Fruit fly (Drosophila melanogaster) whole organism, embryonic: Measurements from ENCODE around the gene CG43156.

ENCODE experiments used
- Ada2b ChIP-seq: fragments of 200-800 bp; sonication (Bioruptor generic); IDR thresholded peaks from 2 replicates; pipeline ENCODE4 v1.3.6; 2022; ENCODE audit warnings: missing biosample characterization, missing genetic modification characterization
- CG11398 ChIP-seq: fragments of 200-800 bp; sonication (Bioruptor generic); optimal IDR thresholded peaks from 2 replicates; lab custom pipeline; 2016; ENCODE audit warnings: missing biosample characterization, missing genetic modification characterization
- CG12391 ChIP-seq: fragments of 200-800 bp; sonication (Bioruptor generic); optimal IDR thresholded peaks from 3 replicates; lab custom pipeline; 2018; ENCODE audit warnings: missing biosample characterization, mild to moderate bottlenecking, missing genetic modification characterization, moderate library complexity
- CG12659 ChIP-seq: fragments of 200-800 bp; sonication (Bioruptor generic); optimal IDR thresholded peaks from 3 replicates; lab custom pipeline; 2017; ENCODE audit warnings: mild to moderate bottlenecking, missing biosample characterization, missing genetic modification reagents, missing genetic modification characterization
- CG14965 ChIP-seq: fragments of 200-800 bp; sonication (Bioruptor generic); optimal IDR thresholded peaks from 2 replicates; lab custom pipeline; 2016; ENCODE audit warnings: missing biosample characterization, missing genetic modification characterization, borderline replicate concordance
- CG16779 ChIP-seq: fragments of 200-800 bp; sonication (Bioruptor generic); IDR thresholded peaks from 2 replicates; pipeline ENCODE4 v1.3.6; 2022; ENCODE audit warnings: missing biosample characterization, missing genetic modification characterization
- CG2712 ChIP-seq: fragments of 200-800 bp; optimal IDR thresholded peaks from 3 replicates; lab custom pipeline; 2019; ENCODE audit warnings: missing biosample characterization, mild to moderate bottlenecking, missing genetic modification characterization, moderate library complexity
- CG30403 ChIP-seq: fragments of 200-800 bp; sonication (Bioruptor generic); optimal IDR thresholded peaks from 3 replicates; lab custom pipeline; 2016; ENCODE audit warnings: missing biosample characterization, missing genetic modification characterization
- CG43689 ChIP-seq: fragments of 200-800 bp; sonication (Bioruptor generic); IDR thresholded peaks from 2 replicates; pipeline ENCODE4 v1.3.6; 2022; ENCODE audit warnings: missing biosample characterization, missing genetic modification characterization
- CG5180 ChIP-seq: fragments of 200-800 bp; sonication (Bioruptor generic); optimal IDR thresholded peaks from 3 replicates; lab custom pipeline; 2017; ENCODE audit warnings: missing biosample characterization, missing genetic modification characterization, mild to moderate bottlenecking, moderate library complexity, missing genetic modification reagents
- CG6689 ChIP-seq: fragments of 200-800 bp; sonication (Bioruptor generic); IDR thresholded peaks from 2 replicates; pipeline ENCODE4 v1.3.6; 2022; ENCODE audit warnings: missing biosample characterization, missing genetic modification characterization
- CG7928 ChIP-seq: fragments of 200-800 bp; sonication (Bioruptor generic); optimal IDR thresholded peaks from 2 replicates; lab custom pipeline; 2017; ENCODE audit warnings: missing biosample characterization, mild to moderate bottlenecking, missing genetic modification characterization
- CG9215 ChIP-seq: fragments of 200-800 bp; sonication (Bioruptor generic); IDR thresholded peaks from 2 replicates; pipeline ENCODE4 v1.3.6; 2022; ENCODE audit warnings: missing biosample characterization, missing genetic modification characterization
- Camta ChIP-seq: fragments of 200-800 bp; sonication (Bioruptor generic); optimal IDR thresholded peaks from 2 replicates; lab custom pipeline; 2016; ENCODE audit warnings: missing biosample characterization, missing genetic modification characterization
- Chrac-16 ChIP-seq: fragments of 200-800 bp; sonication (Bioruptor generic); optimal IDR thresholded peaks from 3 replicates; lab custom pipeline; 2016; ENCODE audit warnings: missing biosample characterization, missing genetic modification characterization
- D19A ChIP-seq: fragments of 200-800 bp; optimal IDR thresholded peaks from 3 replicates; lab custom pipeline; 2019; ENCODE audit warnings: missing biosample characterization, mild to moderate bottlenecking, missing genetic modification characterization, moderate library complexity
- ERR ChIP-seq: fragments of 200-800 bp; sonication (Bioruptor generic); optimal IDR thresholded peaks from 2 replicates; lab custom pipeline; 2016; ENCODE audit warnings: missing biosample characterization, missing genetic modification characterization
- Gug ChIP-seq: fragments of 200-800 bp; sonication (Bioruptor generic); IDR thresholded peaks from 4 replicates; pipeline ENCODE4 v1.3.6; 2022; ENCODE audit warnings: missing biosample characterization, missing genetic modification characterization
- MTF-1 ChIP-seq: fragments of 200-800 bp; sonication (Bioruptor generic); optimal IDR thresholded peaks from 2 replicates; lab custom pipeline; 2018; ENCODE audit warnings: missing biosample characterization, mild to moderate bottlenecking, missing genetic modification characterization, borderline replicate concordance
- NfI ChIP-seq: fragments of 200-800 bp; sonication (Bioruptor generic); optimal IDR thresholded peaks from 3 replicates; lab custom pipeline; 2018; ENCODE audit warnings: missing biosample characterization, mild to moderate bottlenecking, missing genetic modification characterization, moderate library complexity
- Tbp ChIP-seq: fragments of >200 bp; optimal IDR thresholded peaks from 2 replicates; lab custom pipeline; 2018; ENCODE audit warnings: missing biosample characterization, missing genetic modification characterization
- ato ChIP-seq: fragments of 200-800 bp; sonication (Bioruptor generic); IDR thresholded peaks from 2 replicates; pipeline ENCODE4 v1.3.6; 2022; ENCODE audit warnings: missing biosample characterization, missing genetic modification characterization; ENCODE audit not compliant: partially characterized antibody
- az2 ChIP-seq: fragments of 200-800 bp; sonication (Bioruptor generic); optimal IDR thresholded peaks from 3 replicates; lab custom pipeline; 2016; ENCODE audit warnings: missing biosample characterization, missing genetic modification characterization
- bigmax ChIP-seq: fragments of 200-800 bp; sonication (Bioruptor generic); optimal IDR thresholded peaks from 2 replicates; lab custom pipeline; 2018; ENCODE audit warnings: missing biosample characterization, mild to moderate bottlenecking, missing genetic modification characterization
- caup ChIP-seq: fragments of 200-800 bp; sonication (Bioruptor generic); optimal IDR thresholded peaks from 3 replicates; lab custom pipeline; 2017; ENCODE audit warnings: missing biosample characterization, mild to moderate bottlenecking, missing genetic modification characterization, moderate library complexity; ENCODE audit not compliant: severe bottlenecking
- chinmo ChIP-seq: fragments of 200-800 bp; sonication (Bioruptor generic); IDR thresholded peaks from 4 replicates; pipeline ENCODE4 v1.3.6; 2022; ENCODE audit warnings: missing biosample characterization, missing genetic modification characterization; ENCODE audit not compliant: partially characterized antibody
- da ChIP-seq: fragments of 200-800 bp; sonication (Bioruptor generic); optimal IDR thresholded peaks from 2 replicates; lab custom pipeline; 2016; ENCODE audit warnings: missing biosample characterization, missing genetic modification characterization
- eve ChIP-seq, 2 experiments: fragments of >200 bp; optimal IDR thresholded peaks; 2 replicates each; lab custom pipeline; 2017; ENCODE audit warnings: missing biosample characterization in 2 of 2, missing genetic modification characterization in 2 of 2
- fd96Cb ChIP-seq: fragments of 200-800 bp; sonication (Bioruptor generic); optimal IDR thresholded peaks from 2 replicates; lab custom pipeline; 2018; ENCODE audit warnings: missing biosample characterization, mild to moderate bottlenecking, missing genetic modification characterization, moderate library complexity
- ftz-f1 ChIP-seq: fragments of 200-800 bp; sonication (Bioruptor generic); optimal IDR thresholded peaks from 2 replicates; lab custom pipeline; 2016; ENCODE audit warnings: missing biosample characterization, missing genetic modification characterization
- gem ChIP-seq: fragments of 200-800 bp; sonication (Bioruptor generic); optimal IDR thresholded peaks from 2 replicates; lab custom pipeline; 2019; ENCODE audit warnings: missing biosample characterization, mild to moderate bottlenecking, missing genetic modification characterization, moderate library complexity
- gfzf ChIP-seq: fragments of 200-800 bp; sonication (Bioruptor generic); optimal IDR thresholded peaks from 2 replicates; lab custom pipeline; 2016; ENCODE audit warnings: missing biosample characterization, mild to moderate bottlenecking, missing genetic modification characterization, moderate library complexity
- gsb-n ChIP-seq: fragments of 200-800 bp; sonication (Bioruptor generic); optimal IDR thresholded peaks from 3 replicates; lab custom pipeline; 2018; ENCODE audit warnings: missing biosample characterization, mild to moderate bottlenecking, missing genetic modification characterization
- jigr1 ChIP-seq: fragments of 200-800 bp; sonication (Bioruptor generic); IDR thresholded peaks from 3 replicates; pipeline ENCODE4 v1.3.6; 2022; ENCODE audit warnings: missing biosample characterization, missing genetic modification characterization
- ken ChIP-seq: fragments of 200-800 bp; sonication (Bioruptor generic); IDR thresholded peaks from 3 replicates; pipeline ENCODE4 v1.3.6; 2022; ENCODE audit warnings: missing biosample characterization, missing genetic modification characterization
- mirr ChIP-seq: fragments of 200-800 bp; sonication (Bioruptor generic); optimal IDR thresholded peaks from 3 replicates; lab custom pipeline; 2018; ENCODE audit warnings: missing biosample characterization, mild to moderate bottlenecking, missing genetic modification characterization
- mld ChIP-seq: fragments of 200-800 bp; sonication (Bioruptor generic); IDR thresholded peaks from 3 replicates; pipeline ENCODE4 v1.3.6; 2022; ENCODE audit warnings: missing biosample characterization, missing genetic modification characterization; ENCODE audit not compliant: partially characterized antibody
- pfk ChIP-seq: fragments of 200-800 bp; sonication (Bioruptor generic); optimal IDR thresholded peaks from 2 replicates; lab custom pipeline; 2018; ENCODE audit warnings: missing biosample characterization, mild to moderate bottlenecking, missing genetic modification characterization, moderate library complexity
- pum ChIP-seq: fragments of 200-800 bp; sonication (Bioruptor generic); optimal IDR thresholded peaks from 2 replicates; lab custom pipeline; 2016; ENCODE audit warnings: missing biosample characterization, missing genetic modification characterization
- repo ChIP-seq: fragments of 200-800 bp; sonication (Bioruptor generic); optimal IDR thresholded peaks from 2 replicates; lab custom pipeline; 2016; ENCODE audit warnings: missing biosample characterization, missing genetic modification characterization
- sisA ChIP-seq: fragments of 200-800 bp; sonication (Bioruptor generic); IDR thresholded peaks from 2 replicates; pipeline ENCODE4 v1.3.6; 2022; ENCODE audit warnings: missing biosample characterization, missing genetic modification characterization
- slou ChIP-seq: fragments of 200-800 bp; sonication (Bioruptor generic); optimal IDR thresholded peaks from 3 replicates; lab custom pipeline; 2016; ENCODE audit warnings: missing biosample characterization, missing genetic modification characterization
- slp2 ChIP-seq: fragments of 200-800 bp; sonication (Bioruptor generic); optimal IDR thresholded peaks from 2 replicates; lab custom pipeline; 2016; ENCODE audit warnings: missing biosample characterization, missing genetic modification characterization
- ssp ChIP-seq: fragments of 200-800 bp; sonication (Bioruptor generic); IDR thresholded peaks from 2 replicates; pipeline ENCODE4 v1.3.6; 2022; ENCODE audit warnings: missing biosample characterization, missing genetic modification characterization
- stwl ChIP-seq: fragments of 200-800 bp; sonication (Bioruptor generic); optimal IDR thresholded peaks from 3 replicates; lab custom pipeline; 2018; ENCODE audit warnings: missing biosample characterization, mild to moderate bottlenecking, missing genetic modification characterization, moderate library complexity
- trem ChIP-seq: fragments of 200-800 bp; optimal IDR thresholded peaks from 3 replicates; lab custom pipeline; 2019; ENCODE audit warnings: missing biosample characterization, mild to moderate bottlenecking, missing genetic modification characterization, moderate library complexity
- vfl ChIP-seq: fragments of 200-800 bp; sonication (Bioruptor generic); optimal IDR thresholded peaks from 2 replicates; lab custom pipeline; 2016; ENCODE audit warnings: missing biosample characterization, missing genetic modification characterization
- vvl ChIP-seq: fragments of 200-800 bp; sonication (Bioruptor generic); IDR thresholded peaks from 2 replicates; pipeline ENCODE4 v1.3.6; 2022; ENCODE audit warnings: missing biosample characterization, missing genetic modification characterization
- wor ChIP-seq: fragments of 200-800 bp; sonication (Bioruptor generic); IDR thresholded peaks from 2 replicates; pipeline ENCODE4 v1.3.6; 2022; ENCODE audit warnings: missing biosample characterization, missing genetic modification characterization
- zfh1 ChIP-seq: fragments of 200-800 bp; sonication (Bioruptor generic); IDR thresholded peaks from 3 replicates; pipeline ENCODE4 v1.3.6; 2022; ENCODE audit warnings: missing biosample characterization, missing genetic modification characterization
- zfh2 ChIP-seq: fragments of 200-800 bp; sonication (Bioruptor generic); optimal IDR thresholded peaks from 2 replicates; lab custom pipeline; 2016; ENCODE audit warnings: missing biosample characterization, missing genetic modification characterization

Gene CG43156

DNA sequence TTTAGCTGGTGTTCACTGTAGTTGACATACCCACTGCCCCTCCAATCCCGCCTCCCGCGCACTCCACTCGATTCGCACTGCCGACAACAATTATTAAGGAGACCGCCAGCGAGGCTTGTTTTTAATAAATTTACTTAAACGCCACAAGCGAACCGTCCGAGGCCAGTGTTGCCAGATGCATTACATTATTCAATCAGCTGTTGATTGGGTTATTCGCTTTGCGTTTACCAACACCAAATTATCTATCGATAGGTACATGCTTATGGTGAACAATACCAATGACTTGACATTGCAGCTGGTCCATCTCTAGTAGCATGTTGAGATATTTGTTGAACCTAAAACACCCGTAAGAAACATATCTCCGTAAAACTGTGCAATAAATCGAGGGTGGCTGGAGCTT lies 19.7 kb downstream of the CG43156 start, which contains the start of the genes CG10353 and SelG (continued):
- TF ChIP-seq Ada2b (GFP tag; lab: Robert Waterston, UW) (no peak), slou (no peak), CG14965 (GFP tag; lab: Kevin White, UChicago) (no peak), Camta (GFP tag; lab: Kevin White, UChicago) (peak; percentile 41), stwl (peak; percentile 99), ERR (GFP tag; lab: Kevin White, UChicago) (peak; percentile 72), D19A (tag; lab: Kevin White, UChicago) (peak; percentile 33), chinmo (GFP tag; lab: Robert Waterston, UW) (peak; percentile 74; the same call in 2 of the 4 replicates), mirr (GFP tag; lab: Kevin White, UChicago) (peak; percentile 59), CG7928 (GFP tag; lab: Kevin White, UChicago) (no peak), Chrac-16 (no peak), gsb-n (tag; lab: Kevin White, UChicago) (no peak), CG2712 (peak; percentile 61), caup (GFP tag; lab: Kevin White, UChicago) (peak; percentile 32), NfI (GFP tag; lab: Kevin White, UChicago) (peak; percentile 26), CG12659 (GFP tag; lab: Kevin White, UChicago) (peak; percentile 73), wor (no peak), ftz-f1 (peak; percentile 61), Tbp (GFP tag; lab: Kevin White, UChicago) (no peak), CG6689 (no peak), pfk (peak; percentile 36), trem (peak; percentile 58), CG12391 (tag; lab: Kevin White, UChicago) (peak; percentile 40), slp2 (GFP tag; lab: Kevin White, UChicago) (no peak), vfl (GFP tag; lab: Kevin White, UChicago) (peak; percentile 49), CG16779 (GFP tag; lab: Robert Waterston, UW) (peak; percentile 38; the same call in 1 of the 2 replicates), vvl (peak; percentile 64), zfh2 (GFP tag; lab: Kevin White, UChicago) (peak; percentile 58), MTF-1 (GFP tag; lab: Kevin White, UChicago) (peak; percentile 56), az2 (GFP tag; lab: Kevin White, UChicago) (no peak), mld (GFP tag; lab: Robert Waterston, UW) (peak; percentile 45; the same call in 1 of the 3 replicates), eve (GFP tag; optimal IDR thresholded peaks at IDR 0.05; lab: Kevin White, UChicago) (no peak), pum (GFP tag; lab: Kevin White, UChicago) (peak; percentile 21), ssp (GFP tag; lab: Robert Waterston, UW) (no peak), Gug (GFP tag; lab: Robert Waterston, UW) (no peak), gem (peak; percentile 11), CG5180 (GFP tag; lab: Kevin White, UChicago) (no peak), bigmax (GFP tag; lab: Kevin White, UChicago) (peak; percentile 34), repo (GFP tag; lab: Kevin White, UChicago) (peak; percentile 38), da (no peak), sisA (no peak), ken (no peak), zfh1 (GFP tag; lab: Robert Waterston, UW) (peak; percentile 42; the same call in 1 of the 3 replicates), CG43689 (GFP tag; lab: Robert Waterston, UW) (no peak), CG30403 (peak; percentile 19), CG11398 (peak; percentile 5), jigr1 (GFP tag; lab: Robert Waterston, UW) (no peak), ato (peak; percentile 80), CG9215 (GFP tag; lab: Robert Waterston, UW) (0 out of 2 replicates have a peak, but pooled peaks have one; percentile 14), gfzf (peak; percentile 37), fd96Cb (no peak)
- TF ChIP-seq, all 482 proteins: peak for 199
